Fruit fly (Drosophila melanogaster) S2 (cell line): Measurements from ENCODE around the gene Fit2.

ENCODE experiments used
- CG8478 ChIP-seq: fragments of >200 bp; optimal IDR thresholded peaks from 2 replicates; lab custom pipeline; 2018
- CTCF ChIP-seq, 2 experiments: fragments of >200 bp; optimal IDR thresholded peaks; 2 replicates each; lab custom pipeline; 2018

dm6 chr3L:17009715-17010491 lies 14.2 kb upstream of the Fit2 start:
- no peak for TF ChIP-seq CG8478 (lab: Kevin White, UChicago)
- no peak for TF ChIP-seq CTCF (optimal IDR thresholded peaks at IDR 0.05; lab: Kevin White, UChicago)
